Fruit fly (Drosophila melanogaster) whole organism, embryonic: ENCODE measurements around the gene CG17109.
A peak's percentile ranks its signal among the peaks of the same experiment; 100 is the strongest.

Experiments used
- CG10959 ChIP-seq: fragments of 200-800 bp; sonication (Bioruptor generic); IDR thresholded peaks from 2 replicates; pipeline ENCODE4 v1.3.6; 2022; ENCODE audit warnings: missing biosample characterization, missing genetic modification characterization
- CG11093 ChIP-seq: fragments of 200-800 bp; sonication (Bioruptor generic); IDR thresholded peaks from 3 replicates; pipeline ENCODE4 v1.3.6; 2022; ENCODE audit warnings: missing biosample characterization, missing genetic modification characterization
- CG11504 ChIP-seq: fragments of 200-800 bp; sonication (Bioruptor generic); optimal IDR thresholded peaks from 3 replicates; lab custom pipeline; 2019; ENCODE audit warnings: missing biosample characterization, mild to moderate bottlenecking, missing genetic modification characterization, moderate library complexity
- CG11723 ChIP-seq: fragments of 200-800 bp; sonication (Bioruptor generic); optimal IDR thresholded peaks from 2 replicates; lab custom pipeline; 2017; ENCODE audit warnings: missing biosample characterization, mild to moderate bottlenecking, missing genetic modification characterization
- CG12236 ChIP-seq: fragments of 200-800 bp; sonication (Bioruptor generic); optimal IDR thresholded peaks from 2 replicates; lab custom pipeline; 2016; ENCODE audit warnings: missing biosample characterization, missing genetic modification characterization
- CG12659 ChIP-seq: fragments of 200-800 bp; sonication (Bioruptor generic); optimal IDR thresholded peaks from 3 replicates; lab custom pipeline; 2017; ENCODE audit warnings: mild to moderate bottlenecking, missing biosample characterization, missing genetic modification reagents, missing genetic modification characterization
- CG15696 ChIP-seq: fragments of 200-800 bp; sonication (Bioruptor generic); optimal IDR thresholded peaks from 2 replicates; lab custom pipeline; 2019; ENCODE audit warnings: missing biosample characterization, mild to moderate bottlenecking, missing genetic modification characterization, moderate library complexity
- CG17328 ChIP-seq: fragments of 200-800 bp; sonication (Bioruptor generic); IDR thresholded peaks from 2 replicates; pipeline ENCODE4 v1.3.6; 2022; ENCODE audit warnings: missing biosample characterization, missing genetic modification characterization
- CG17568 ChIP-seq: fragments of 200-800 bp; sonication (Bioruptor generic); optimal IDR thresholded peaks from 2 replicates; lab custom pipeline; 2018; ENCODE audit warnings: missing biosample characterization, mild to moderate bottlenecking, missing genetic modification characterization, moderate library complexity
- CG17802 ChIP-seq: fragments of 200-800 bp; sonication (Bioruptor generic); optimal IDR thresholded peaks from 2 replicates; lab custom pipeline; 2018; ENCODE audit warnings: missing biosample characterization, mild to moderate bottlenecking, missing genetic modification characterization, moderate library complexity
- CG17912 ChIP-seq: fragments of 200-800 bp; sonication (Bioruptor generic); optimal IDR thresholded peaks from 2 replicates; lab custom pipeline; 2018; ENCODE audit warnings: missing biosample characterization, mild to moderate bottlenecking, missing genetic modification characterization
- CG18764 ChIP-seq: fragments of 200-800 bp; sonication (Bioruptor generic); optimal IDR thresholded peaks from 3 replicates; lab custom pipeline; 2016; ENCODE audit warnings: missing biosample characterization, missing genetic modification characterization
- CG2120 ChIP-seq: fragments of 200-800 bp; sonication (Bioruptor generic); optimal IDR thresholded peaks from 3 replicates; lab custom pipeline; 2016; ENCODE audit warnings: missing biosample characterization, missing genetic modification characterization
- CG2199 ChIP-seq: fragments of 200-800 bp; sonication (Bioruptor generic); IDR thresholded peaks from 3 replicates; pipeline ENCODE4 v1.3.6; 2022; ENCODE audit warnings: missing biosample characterization, missing genetic modification characterization
- CG2889 ChIP-seq: fragments of 200-800 bp; sonication (Bioruptor generic); IDR thresholded peaks from 3 replicates; pipeline ENCODE4 v1.3.6; 2022; ENCODE audit warnings: missing biosample characterization, missing genetic modification characterization
- CG32767 ChIP-seq: fragments of 200-800 bp; sonication (Bioruptor generic); IDR thresholded peaks from 2 replicates; pipeline ENCODE4 v1.3.6; 2022; ENCODE audit warnings: missing biosample characterization, missing genetic modification characterization
- CG7357 ChIP-seq: fragments of 200-800 bp; sonication (Bioruptor generic); IDR thresholded peaks from 3 replicates; pipeline ENCODE4 v1.3.6; 2022; ENCODE audit warnings: missing biosample characterization, missing genetic modification characterization
- CG8359 ChIP-seq: fragments of 200-800 bp; sonication (Bioruptor generic); optimal IDR thresholded peaks from 2 replicates; lab custom pipeline; 2017; ENCODE audit warnings: missing biosample characterization, mild to moderate bottlenecking, missing genetic modification characterization, borderline replicate concordance
- CG8388 ChIP-seq: fragments of 200-800 bp; sonication (Bioruptor generic); optimal IDR thresholded peaks from 2 replicates; lab custom pipeline; 2019; ENCODE audit warnings: missing biosample characterization, mild to moderate bottlenecking, missing genetic modification characterization, moderate library complexity
- Dip3 ChIP-seq: fragments of 200-800 bp; sonication (Bioruptor generic); optimal IDR thresholded peaks from 3 replicates; lab custom pipeline; 2016; ENCODE audit warnings: missing biosample characterization, missing genetic modification characterization
- Dll ChIP-seq: fragments of 200-800 bp; sonication (Bioruptor generic); IDR thresholded peaks from 4 replicates; pipeline ENCODE4 v1.3.6; 2022; ENCODE audit warnings: missing biosample characterization, missing genetic modification characterization; ENCODE audit not compliant: partially characterized antibody
- E2f2 ChIP-seq: fragments of 200-800 bp; sonication (Bioruptor generic); IDR thresholded peaks from 2 replicates; pipeline ENCODE4 v1.3.6; 2022; ENCODE audit warnings: missing biosample characterization, missing genetic modification characterization
- Hand ChIP-seq: fragments of 200-800 bp; sonication (Bioruptor generic); optimal IDR thresholded peaks from 2 replicates; lab custom pipeline; 2017; ENCODE audit warnings: mild to moderate bottlenecking, missing biosample characterization, missing genetic modification reagents, missing genetic modification characterization
- MBD-R2 ChIP-seq: fragments of 200-800 bp; sonication (Bioruptor generic); IDR thresholded peaks from 2 replicates; pipeline ENCODE4 v1.3.6; 2022; ENCODE audit warnings: missing biosample characterization, missing genetic modification characterization
- MESR4 ChIP-seq: fragments of 200-800 bp; sonication (Bioruptor generic); optimal IDR thresholded peaks from 2 replicates; lab custom pipeline; 2018; ENCODE audit warnings: missing biosample characterization, mild to moderate bottlenecking, missing genetic modification characterization, moderate library complexity
- NFAT ChIP-seq: fragments of 200-800 bp; sonication (Bioruptor generic); IDR thresholded peaks from 2 replicates; pipeline ENCODE4 v1.3.6; 2022; ENCODE audit warnings: missing biosample characterization, missing genetic modification characterization
- NfI ChIP-seq: fragments of 200-800 bp; sonication (Bioruptor generic); optimal IDR thresholded peaks from 3 replicates; lab custom pipeline; 2018; ENCODE audit warnings: missing biosample characterization, mild to moderate bottlenecking, missing genetic modification characterization, moderate library complexity
- Ravus ChIP-seq: fragments of 200-800 bp; sonication (Bioruptor generic); IDR thresholded peaks from 2 replicates; pipeline ENCODE4 v1.3.6; 2022; ENCODE audit warnings: missing biosample characterization, missing genetic modification characterization
- Side ChIP-seq: fragments of 200-800 bp; sonication (Bioruptor generic); optimal IDR thresholded peaks from 2 replicates; lab custom pipeline; 2016; ENCODE audit warnings: missing biosample characterization, missing genetic modification characterization
- Sox100B ChIP-seq: fragments of 200-800 bp; sonication (Bioruptor generic); optimal IDR thresholded peaks from 3 replicates; lab custom pipeline; 2018; ENCODE audit warnings: missing biosample characterization, mild to moderate bottlenecking, missing genetic modification characterization
- Stat92E ChIP-seq, 3 experiments: fragments of >200 bp in 2 of 3; fragments of 200-800 bp in 1 of 3; sonication (Bioruptor generic) in 1 of 3; optimal IDR thresholded peaks; 2 replicates each; lab custom pipeline; 2017 to 2019; ENCODE audit warnings: missing biosample characterization in 3 of 3, missing genetic modification characterization in 3 of 3, mild to moderate bottlenecking in 1 of 3, moderate library complexity in 1 of 3
- abd-A ChIP-seq: fragments of 200-800 bp; sonication (Bioruptor generic); optimal IDR thresholded peaks from 3 replicates; lab custom pipeline; 2019; ENCODE audit warnings: missing biosample characterization, mild to moderate bottlenecking, missing genetic modification characterization, moderate library complexity
- bbx ChIP-seq: fragments of 200-800 bp; sonication (Bioruptor generic); IDR thresholded peaks from 2 replicates; pipeline ENCODE4 v1.3.6; 2022; ENCODE audit warnings: missing biosample characterization, missing genetic modification characterization; ENCODE audit not compliant: partially characterized antibody
- bigmax ChIP-seq: fragments of 200-800 bp; sonication (Bioruptor generic); optimal IDR thresholded peaks from 2 replicates; lab custom pipeline; 2018; ENCODE audit warnings: missing biosample characterization, mild to moderate bottlenecking, missing genetic modification characterization
- ci ChIP-seq: fragments of 200-800 bp; sonication (Bioruptor generic); IDR thresholded peaks from 3 replicates; pipeline ENCODE4 v1.3.6; 2022; ENCODE audit warnings: missing biosample characterization, missing genetic modification characterization
- corto ChIP-seq: fragments of 200-800 bp; sonication (Bioruptor generic); optimal IDR thresholded peaks from 2 replicates; lab custom pipeline; 2016; ENCODE audit warnings: missing biosample characterization, mild to moderate bottlenecking, missing genetic modification characterization, moderate library complexity
- dimm ChIP-seq: fragments of 200-800 bp; sonication (Bioruptor generic); IDR thresholded peaks from 2 replicates; pipeline ENCODE4 v1.3.6; 2022; ENCODE audit warnings: missing biosample characterization, missing genetic modification characterization
- grau ChIP-seq: fragments of 200-800 bp; optimal IDR thresholded peaks from 3 replicates; lab custom pipeline; 2019; ENCODE audit warnings: missing biosample characterization, mild to moderate bottlenecking, missing genetic modification characterization, moderate library complexity
- ind ChIP-seq: fragments of 200-800 bp; sonication (Bioruptor generic); optimal IDR thresholded peaks from 3 replicates; lab custom pipeline; 2016; ENCODE audit warnings: missing biosample characterization, missing genetic modification characterization
- kah ChIP-seq: fragments of 200-800 bp; sonication (Bioruptor generic); optimal IDR thresholded peaks from 2 replicates; lab custom pipeline; 2018; ENCODE audit warnings: missing biosample characterization, mild to moderate bottlenecking, missing genetic modification characterization
- ken ChIP-seq: fragments of 200-800 bp; sonication (Bioruptor generic); IDR thresholded peaks from 3 replicates; pipeline ENCODE4 v1.3.6; 2022; ENCODE audit warnings: missing biosample characterization, missing genetic modification characterization
- kni ChIP-seq: fragments of 200-800 bp; sonication (Bioruptor generic); optimal IDR thresholded peaks from 3 replicates; lab custom pipeline; 2017; ENCODE audit warnings: mild to moderate bottlenecking, missing biosample characterization, missing genetic modification reagents, missing genetic modification characterization
- lmd ChIP-seq: fragments of 200-800 bp; sonication (Bioruptor generic); IDR thresholded peaks from 2 replicates; pipeline ENCODE4 v1.3.6; 2022; ENCODE audit warnings: missing biosample characterization, missing genetic modification characterization
- mld ChIP-seq: fragments of 200-800 bp; sonication (Bioruptor generic); IDR thresholded peaks from 3 replicates; pipeline ENCODE4 v1.3.6; 2022; ENCODE audit warnings: missing biosample characterization, missing genetic modification characterization; ENCODE audit not compliant: partially characterized antibody
- nom ChIP-seq: fragments of 200-800 bp; sonication (Bioruptor generic); optimal IDR thresholded peaks from 2 replicates; lab custom pipeline; 2017; ENCODE audit warnings: missing biosample characterization, missing genetic modification characterization, mild to moderate bottlenecking, moderate library complexity, missing genetic modification reagents
- sna ChIP-seq: fragments of 200-800 bp; sonication (Bioruptor generic); IDR thresholded peaks from 2 replicates; pipeline ENCODE4 v1.3.6; 2022; ENCODE audit warnings: missing biosample characterization, missing genetic modification characterization; ENCODE audit not compliant: partially characterized antibody
- sr ChIP-seq: fragments of 200-800 bp; sonication (Bioruptor generic); IDR thresholded peaks from 3 replicates; pipeline ENCODE4 v1.3.6; 2022; ENCODE audit warnings: missing biosample characterization, missing genetic modification characterization
- sug ChIP-seq: fragments of 200-800 bp; optimal IDR thresholded peaks from 2 replicates; lab custom pipeline; 2019; ENCODE audit warnings: missing biosample characterization, mild to moderate bottlenecking, missing genetic modification characterization, moderate library complexity
- tgo ChIP-seq: fragments of 200-800 bp; sonication (Bioruptor generic); IDR thresholded peaks from 3 replicates; pipeline ENCODE4 v1.3.6; 2022; ENCODE audit warnings: missing biosample characterization, missing genetic modification characterization
- zen ChIP-seq: fragments of 200-800 bp; sonication (Bioruptor generic); optimal IDR thresholded peaks from 3 replicates; lab custom pipeline; 2018; ENCODE audit warnings: missing biosample characterization, mild to moderate bottlenecking, missing genetic modification characterization, moderate library complexity
- zen2 ChIP-seq: fragments of 200-800 bp; sonication (Bioruptor generic); IDR thresholded peaks from 3 replicates; pipeline ENCODE4 v1.3.6; 2022; ENCODE audit warnings: missing biosample characterization, missing genetic modification characterization; ENCODE audit not compliant: partially characterized antibody

CG17109 gene

DNA sequence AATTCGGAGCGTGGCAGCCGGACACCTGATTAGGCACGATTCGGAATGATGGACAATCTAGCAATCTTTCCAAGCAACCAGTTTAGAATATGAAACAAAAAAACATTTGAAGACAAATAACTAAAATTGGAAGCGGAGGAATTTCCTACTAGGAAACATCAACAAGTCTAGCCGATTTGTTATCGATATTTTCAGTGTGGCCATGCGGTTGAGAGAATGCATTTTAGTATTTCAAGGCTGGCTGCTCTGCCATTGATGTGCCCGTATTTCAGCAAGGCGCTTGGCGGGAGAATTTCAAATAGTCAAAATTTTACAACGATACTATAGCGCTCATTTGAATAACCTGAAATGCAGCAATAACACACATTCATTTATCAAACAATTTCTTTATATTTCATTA, 32.3 kb downstream of the CG17109 start, which contains the start of gene CG31457 (continued):
- TF ChIP-seq sug (tag; lab: Kevin White, UChicago) (no peak), CG11093 (GFP tag; lab: Robert Waterston, UW) (no peak), bbx (GFP tag; lab: Robert Waterston, UW) (peak; percentile 81), MESR4 (GFP tag; lab: Kevin White, UChicago) (peak; percentile 50), CG8388 (no peak), CG11723 (GFP tag; lab: Kevin White, UChicago) (no peak), CG15696 (no peak), CG17802 (no peak), mld (GFP tag; lab: Robert Waterston, UW) (peak; percentile 60; the same call in 1 of the 3 replicates), CG11504 (tag; lab: Kevin White, UChicago) (no peak), Hand (GFP tag; lab: Kevin White, UChicago) (no peak), E2f2 (GFP tag; lab: Robert Waterston, UW) (peak; percentile 99), Sox100B (no peak), CG2120 (peak; percentile 16), kni (GFP tag; lab: Kevin White, UChicago) (no peak), nom (GFP tag; lab: Kevin White, UChicago) (no peak), tgo (GFP tag; lab: Robert Waterston, UW) (no peak), dimm (no peak), abd-A (tag; lab: Kevin White, UChicago) (no peak), CG7357 (no peak), Dll (GFP tag; lab: Robert Waterston, UW) (peak; percentile 87), lmd (GFP tag; lab: Robert Waterston, UW) (no peak), grau (tag; lab: Kevin White, UChicago) (no peak), Ravus (no peak), NfI (GFP tag; lab: Kevin White, UChicago) (peak; percentile 15), ken (GFP tag; lab: Robert Waterston, UW) (no peak), CG8359 (GFP tag; lab: Kevin White, UChicago) (no peak), Stat92E (GFP tag; optimal IDR thresholded peaks at IDR 0.05; lab: Kevin White, UChicago) (peak in 1 of 3 experiments; percentile 33), zen2 (GFP tag; lab: Robert Waterston, UW) (peak; percentile 50; the same call in 2 of the 3 replicates), MBD-R2 (GFP tag; lab: Robert Waterston, UW) (peak; percentile 78), sr (GFP tag; lab: Robert Waterston, UW) (no peak), zen (tag; lab: Kevin White, UChicago) (no peak), CG32767 (GFP tag; lab: Robert Waterston, UW) (no peak), CG12659 (GFP tag; lab: Kevin White, UChicago) (peak; percentile 45), Side (GFP tag; lab: Kevin White, UChicago) (no peak), kah (GFP tag; lab: Kevin White, UChicago) (no peak), CG2199 (no peak), sna (GFP tag; lab: Robert Waterston, UW) (peak; percentile 73; the same call in 1 of the 2 replicates), bigmax (GFP tag; lab: Kevin White, UChicago) (no peak), Dip3 (GFP tag; lab: Kevin White, UChicago) (no peak), CG17568 (no peak), CG12236 (GFP tag; lab: Kevin White, UChicago) (no peak), NFAT (GFP tag; lab: Robert Waterston, UW) (no peak), ci (GFP tag; lab: Robert Waterston, UW) (no peak), corto (GFP tag; lab: Kevin White, UChicago) (no peak), CG17912 (no peak), CG17328 (GFP tag; lab: Robert Waterston, UW) (no peak), CG2889 (GFP tag; lab: Robert Waterston, UW) (no peak), ind (no peak), CG18764 (GFP tag; lab: Kevin White, UChicago) (no peak), CG10959 (no peak)
